Worm (Caenorhabditis elegans): Measurements from ENCODE around the gene F37A4.3.

ce11 chrIII:6693285-6693684 is 25.1 kb upstream of the F37A4.3 start:
- no peak for TF ChIP-seq unc-130 (GFP tag; optimal IDR thresholded peaks at IDR 0.05)
- no peak for TF ChIP-seq ets-4 (GFP tag; optimal IDR thresholded peaks at IDR 0.05)
- TF ChIP-seq zfh-2 (GFP tag; conservative IDR thresholded peaks at IDR 0.05): no peak
